ENCODE assay signal across 5 fruit fly cellular contexts in the genomic region with DNA sequence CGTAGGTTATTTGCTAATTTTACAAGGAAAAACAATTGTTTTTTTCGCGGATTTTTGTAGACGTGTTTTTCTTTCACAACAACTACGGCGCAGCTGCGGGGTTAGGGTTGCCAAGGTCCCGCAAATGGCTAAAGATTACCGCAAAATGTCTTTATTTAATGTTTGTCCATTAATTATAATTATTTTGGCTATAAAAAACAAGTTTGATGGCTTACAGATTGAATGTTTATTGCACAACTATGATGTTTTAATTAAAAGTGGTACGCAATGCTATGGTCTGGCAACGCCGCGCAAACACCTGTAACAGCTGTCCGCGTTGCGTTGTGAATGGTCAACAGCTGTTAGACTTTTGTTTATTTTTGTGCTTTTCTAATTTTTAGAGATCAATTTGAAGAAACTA.
TF ChIP-seq lines count a peak whose summit lies in the region.

No protein-coding gene starts in this region.

TF ChIP-seq in whole organism, adult, 20 proteins besides CTCF, POLR2A, EP300 and RAD21 (continued from another document):
- TF ChIP-seq CG7045 (GFP tag; optimal IDR thresholded peaks at IDR 0.05; lab: Kevin White, UChicago), result peak; percentile 70
- TF ChIP-seq ovo (GFP tag; optimal IDR thresholded peaks at IDR 0.05; lab: Kevin White, UChicago), result peak; percentile 16
- no peak for TF ChIP-seq cnc (optimal IDR thresholded peaks at IDR 0.05; lab: Kevin White, UChicago)

TF ChIP-seq in whole organism, embryonic, 481 proteins besides CTCF, POLR2A, EP300 and RAD21 (continued from another document and continues in another):
- TF ChIP-seq tx (GFP tag; optimal IDR thresholded peaks at IDR 0.05; lab: Kevin White, UChicago) (peak; percentile 58), Med (GFP tag; lab: Kevin White, UChicago) (peak; percentile 98), Atf3 (GFP tag; optimal IDR thresholded peaks at IDR 0.05; lab: Kevin White, UChicago) (peak; percentile 8), zen (tag; optimal IDR thresholded peaks at IDR 0.05; lab: Kevin White, UChicago) (peak; percentile 69), ci (GFP tag; IDR thresholded peaks at IDR 0.05; lab: Robert Waterston, UW) (peak; percentile 80; the same call in 2 of the 3 replicates), Rx (GFP tag; IDR thresholded peaks at IDR 0.05; lab: Robert Waterston, UW) (peak; percentile 43; the same call in 1 of the 2 replicates), unpg (GFP tag; optimal IDR thresholded peaks at IDR 0.05; lab: Kevin White, UChicago) (peak; percentile 74), YL-1 (GFP tag; optimal IDR thresholded peaks at IDR 0.05; lab: Kevin White, UChicago) (peak; percentile 81), CG5245 (GFP tag; optimal IDR thresholded peaks at IDR 0.05; lab: Kevin White, UChicago) (peak; percentile 45), E2f2 (GFP tag; IDR thresholded peaks at IDR 0.05; lab: Robert Waterston, UW) (peak; percentile 44; the same call in 1 of the 2 replicates), CG34376 (GFP tag; optimal IDR thresholded peaks at IDR 0.05; lab: Kevin White, UChicago) (no peak), CG33557 (GFP tag; optimal IDR thresholded peaks at IDR 0.05; lab: Kevin White, UChicago) (peak; percentile 34), hkb (optimal IDR thresholded peaks at IDR 0.05; lab: Kevin White, UChicago) (peak; percentile 7), hkb (GFP tag; IDR thresholded peaks at IDR 0.05; lab: Robert Waterston, UW) (peak; percentile 47; the same call in 1 of the 2 replicates), CG14860 (GFP tag; IDR thresholded peaks at IDR 0.05; lab: Robert Waterston, UW; ENCODE audit: partially characterized antibody) (peak; percentile 13; the same call in 1 of the 3 replicates), usp (GFP tag; optimal IDR thresholded peaks at IDR 0.05; lab: Kevin White, UChicago) (no peak), CG12071 (GFP tag; optimal IDR thresholded peaks at IDR 0.05; lab: Kevin White, UChicago) (peak; percentile 9), knrl (GFP tag; IDR thresholded peaks at IDR 0.05; lab: Robert Waterston, UW; ENCODE audit: partially characterized antibody) (no peak), CG6254 (GFP tag; optimal IDR thresholded peaks at IDR 0.05; lab: Kevin White, UChicago) (no peak), Mes4 (GFP tag; optimal IDR thresholded peaks at IDR 0.05; lab: Kevin White, UChicago) (peak; percentile 34), ab (GFP tag; optimal IDR thresholded peaks at IDR 0.05; lab: Kevin White, UChicago) (peak; percentile 50), HmgZ (tag; optimal IDR thresholded peaks at IDR 0.05; lab: Kevin White, UChicago) (peak; percentile 80), bbx (GFP tag; IDR thresholded peaks at IDR 0.05; lab: Robert Waterston, UW; ENCODE audit: partially characterized antibody) (no peak), Blimp-1 (GFP tag; optimal IDR thresholded peaks at IDR 0.05; lab: Kevin White, UChicago) (peak; percentile 67), ttk (GFP tag; IDR thresholded peaks at IDR 0.05; lab: Robert Waterston, UW) (no peak), CG12942 (GFP tag; optimal IDR thresholded peaks at IDR 0.05; lab: Kevin White, UChicago) (peak; percentile 58), CG13123 (GFP tag; optimal IDR thresholded peaks at IDR 0.05; lab: Kevin White, UChicago) (peak; percentile 24), Sox102F (GFP tag; optimal IDR thresholded peaks at IDR 0.05; lab: Kevin White, UChicago) (peak; percentile 69), grn (GFP tag; optimal IDR thresholded peaks at IDR 0.05; lab: Kevin White, UChicago) (peak; percentile 16)

TF ChIP-seq in whole organism, prepupa, 60 proteins besides CTCF, POLR2A, EP300 and RAD21 (continued from another document and continues in another):
- TF ChIP-seq CG10669 (GFP tag; optimal IDR thresholded peaks at IDR 0.05; lab: Kevin White, UChicago), result peak; percentile 51
- no peak for TF ChIP-seq CG16779 (tag; optimal IDR thresholded peaks at IDR 0.05; lab: Kevin White, UChicago)
- TF ChIP-seq CG15336 (GFP tag; IDR thresholded peaks at IDR 0.05; lab: Robert Waterston, UW), result peak; percentile 49; the same call in 1 of the 2 replicates
- peak; percentile 92 for TF ChIP-seq Eip78C (GFP tag; lab: Kevin White, UChicago)
- peak; percentile 61 for TF ChIP-seq achi (GFP tag; optimal IDR thresholded peaks at IDR 0.05; lab: Kevin White, UChicago)
- peak; percentile 48 for TF ChIP-seq Ets21C (GFP tag; optimal IDR thresholded peaks at IDR 0.05; lab: Kevin White, UChicago)
- TF ChIP-seq eg (GFP tag; IDR thresholded peaks at IDR 0.05; lab: Robert Waterston, UW), result peak; percentile 79
- peak; percentile 32 for TF ChIP-seq CG4318 (GFP tag; optimal IDR thresholded peaks at IDR 0.05; lab: Kevin White, UChicago)
- peak; percentile 78 for TF ChIP-seq pdm3 (GFP tag; optimal IDR thresholded peaks at IDR 0.05; lab: Kevin White, UChicago)
- peak; percentile 72 for TF ChIP-seq CG31627 (GFP tag; optimal IDR thresholded peaks at IDR 0.05; lab: Kevin White, UChicago)
- peak; percentile 37 for TF ChIP-seq CG11902 (GFP tag; optimal IDR thresholded peaks at IDR 0.05; lab: Kevin White, UChicago)
- no peak for TF ChIP-seq Blimp-1 (GFP tag; optimal IDR thresholded peaks at IDR 0.05; lab: Kevin White, UChicago)
- TF ChIP-seq Sox102F (GFP tag; optimal IDR thresholded peaks at IDR 0.05; lab: Kevin White, UChicago), result peak; percentile 63
- peak; percentile 76 for TF ChIP-seq esn (GFP tag; optimal IDR thresholded peaks at IDR 0.05; lab: Kevin White, UChicago)
- TF ChIP-seq fkh (GFP tag; optimal IDR thresholded peaks at IDR 0.05; lab: Kevin White, UChicago), result peak; percentile 88
- TF ChIP-seq CG6808 (GFP tag; optimal IDR thresholded peaks at IDR 0.05; lab: Kevin White, UChicago), result no peak
- no peak; the same call in 1 of the 2 replicates for TF ChIP-seq Gug (GFP tag; IDR thresholded peaks at IDR 0.05; lab: Robert Waterston, UW)
- peak in 1 of 2 experiments; percentile 4 for TF ChIP-seq salr (GFP tag; optimal IDR thresholded peaks at IDR 0.05; lab: Kevin White, UChicago)
- TF ChIP-seq CG6163 (GFP tag; IDR thresholded peaks at IDR 0.05; lab: Robert Waterston, UW), result peak; percentile 79
- peak; percentile 37 for TF ChIP-seq CG1621 (tag; optimal IDR thresholded peaks at IDR 0.05; lab: Kevin White, UChicago)
- peak; percentile 77 for TF ChIP-seq OdsH (GFP tag; optimal IDR thresholded peaks at IDR 0.05; lab: Kevin White, UChicago)
- peak; percentile 47 for TF ChIP-seq Ets96B (tag; optimal IDR thresholded peaks at IDR 0.05; lab: Kevin White, UChicago)
- peak; percentile 72 for TF ChIP-seq lz (GFP tag; optimal IDR thresholded peaks at IDR 0.05; lab: Kevin White, UChicago)
- no peak for TF ChIP-seq Smox (GFP tag; optimal IDR thresholded peaks at IDR 0.05; lab: Kevin White, UChicago)
- TF ChIP-seq CG8319 (GFP tag; optimal IDR thresholded peaks at IDR 0.05; lab: Kevin White, UChicago), result peak; percentile 45
- peak; percentile 27 for TF ChIP-seq CG6792 (GFP tag; optimal IDR thresholded peaks at IDR 0.05; lab: Kevin White, UChicago)
- peak; percentile 71 for TF ChIP-seq Hr39 (GFP tag; optimal IDR thresholded peaks at IDR 0.05; lab: Kevin White, UChicago)
- peak; percentile 33; the same call in 1 of the 2 replicates for TF ChIP-seq CG11294 (GFP tag; IDR thresholded peaks at IDR 0.05; lab: Robert Waterston, UW)
- TF ChIP-seq Hr38 (GFP tag; optimal IDR thresholded peaks at IDR 0.05; lab: Kevin White, UChicago), result no peak
- peak; percentile 73 for TF ChIP-seq svp (GFP tag; lab: Kevin White, UChicago)
- peak in 1 of 2 experiments; percentile 26 for TF ChIP-seq ss (GFP tag; optimal IDR thresholded peaks at IDR 0.05; lab: Kevin White, UChicago)
- TF ChIP-seq Eip75B (GFP tag; optimal IDR thresholded peaks at IDR 0.05; lab: Kevin White, UChicago), result peak; percentile 77

TF ChIP-seq in whole organism, pupa, 21 proteins besides CTCF, POLR2A, EP300 and RAD21 (continued from another document):
- TF ChIP-seq rn (GFP tag; IDR thresholded peaks at IDR 0.05; lab: Robert Waterston, UW) (0 out of 2 replicates have a peak, but pooled peaks have one; percentile 43), CG8301 (tag; optimal IDR thresholded peaks at IDR 0.05; lab: Kevin White, UChicago) (peak; percentile 59)

TF ChIP-seq in whole organism, wandering third instar larva, 38 proteins besides CTCF, POLR2A, EP300 and RAD21 (continued from another document):
- TF ChIP-seq foxo (GFP tag; optimal IDR thresholded peaks at IDR 0.05; lab: Kevin White, UChicago) (peak; percentile 7 to 78), Dif (GFP tag; optimal IDR thresholded peaks at IDR 0.05; lab: Kevin White, UChicago; ENCODE audit: partially characterized antibody) (no peak), lola (GFP tag; optimal IDR thresholded peaks at IDR 0.05; lab: Kevin White, UChicago) (no peak), CG9705 (GFP tag; optimal IDR thresholded peaks at IDR 0.05; lab: Kevin White, UChicago) (peak; percentile 41)
